Worm (Caenorhabditis elegans) whole organism, L3 larva: ENCODE measurements around the gene sid-5.
"Not testable (repeated sequence)": the region's sequence is repeated elsewhere in the genome, so short reads cannot be mapped to it uniquely, and the experiment has no call there.

Experiments
- R02D3.7 ChIP-seq: fragments of 150-350 bp; optimal IDR thresholded peaks from 2 replicates; lab custom pipeline; 2014; ENCODE audit warnings: missing biosample characterization, missing genetic modification characterization
- aly-2 ChIP-seq: fragments of 150-350 bp; optimal IDR thresholded peaks from 2 replicates; lab custom pipeline; 2014; ENCODE audit warnings: missing biosample characterization, missing genetic modification characterization
- ama-1 ChIP-seq: fragments of 150-350 bp; optimal IDR thresholded peaks from 2 replicates; lab custom pipeline; 2018
- ceh-28 ChIP-seq: fragments of 150-350 bp; optimal IDR thresholded peaks from 2 replicates; lab custom pipeline; 2014; ENCODE audit warnings: missing biosample characterization, missing genetic modification reagents, missing genetic modification characterization
- ceh-9 ChIP-seq: sonication (generic microtip); optimal IDR thresholded peaks from 2 replicates; lab custom pipeline; 2018; ENCODE audit warnings: missing biosample characterization, missing genetic modification characterization
- daf-12 ChIP-seq: fragments of 150-350 bp; optimal IDR thresholded peaks from 2 replicates; lab custom pipeline; 2014; ENCODE audit warnings: missing biosample characterization, missing genetic modification reagents, missing genetic modification characterization
- egl-27 ChIP-seq: sonication (generic microtip); optimal IDR thresholded peaks from 4 replicates; lab custom pipeline; 2017; ENCODE audit warnings: missing biosample characterization, missing genetic modification reagents, missing genetic modification characterization
- elt-1 ChIP-seq: fragments of 150-350 bp; optimal IDR thresholded peaks from 2 replicates; lab custom pipeline; 2014; ENCODE audit warnings: missing biosample characterization, missing genetic modification characterization
- elt-2 ChIP-seq: sonication (generic microtip); optimal IDR thresholded peaks from 2 replicates; lab custom pipeline; 2016; ENCODE audit warnings: missing genetic modification reagents, mild to moderate bottlenecking, missing genetic modification characterization, missing compliant biosample characterization
- elt-3 ChIP-seq, 3 experiments: fragments of 150-350 bp in 1 of 3; sonication (generic microtip) in 2 of 3; optimal IDR thresholded peaks; 2 replicates in 2 of 3; 4 replicates in 1 of 3; lab custom pipeline; 2014 to 2017; ENCODE audit warnings: missing biosample characterization in 3 of 3, missing genetic modification characterization in 3 of 3
- fkh-10 ChIP-seq: sonication (generic microtip); optimal IDR thresholded peaks from 2 replicates; lab custom pipeline; 2017; ENCODE audit warnings: missing biosample characterization, missing genetic modification reagents, missing genetic modification characterization
- fkh-2 ChIP-seq: fragments of 150-350 bp; optimal IDR thresholded peaks from 2 replicates; lab custom pipeline; 2014; ENCODE audit warnings: missing biosample characterization, missing genetic modification reagents, missing genetic modification characterization
- fos-1 ChIP-seq: fragments of 150-350 bp; optimal IDR thresholded peaks from 2 replicates; lab custom pipeline; 2014; ENCODE audit warnings: missing biosample characterization, missing genetic modification characterization
- hmg-11 ChIP-seq: sonication (generic microtip); optimal IDR thresholded peaks from 2 replicates; lab custom pipeline; 2016; ENCODE audit warnings: missing genetic modification characterization, missing compliant biosample characterization
- jun-1 ChIP-seq: fragments of 150-350 bp; optimal IDR thresholded peaks from 2 replicates; lab custom pipeline; 2014; ENCODE audit warnings: missing biosample characterization, missing genetic modification reagents, missing genetic modification characterization
- lin-15B ChIP-seq: fragments of 150-350 bp; optimal IDR thresholded peaks from 2 replicates; lab custom pipeline; 2014; ENCODE audit warnings: missing biosample characterization, missing genetic modification characterization
- mdl-1 ChIP-seq: fragments of 150-350 bp; optimal IDR thresholded peaks from 2 replicates; lab custom pipeline; 2014; ENCODE audit warnings: missing biosample characterization, missing genetic modification characterization
- mml-1 ChIP-seq: fragments of 150-350 bp; sonication (generic microtip); optimal IDR thresholded peaks from 3 replicates; lab custom pipeline; 2014; ENCODE audit warnings: missing biosample characterization, missing genetic modification characterization
- nhr-11 ChIP-seq: fragments of 150-350 bp; optimal IDR thresholded peaks from 2 replicates; lab custom pipeline; 2014; ENCODE audit warnings: missing biosample characterization, missing genetic modification characterization
- nhr-12 ChIP-seq: fragments of 150-350 bp; optimal IDR thresholded peaks from 2 replicates; lab custom pipeline; 2014; ENCODE audit warnings: missing biosample characterization, missing genetic modification characterization
- nhr-23 ChIP-seq: fragments of 150-350 bp; optimal IDR thresholded peaks from 2 replicates; lab custom pipeline; 2014; ENCODE audit warnings: missing biosample characterization, missing genetic modification reagents, missing genetic modification characterization
- nhr-237 ChIP-seq: fragments of 150-350 bp; optimal IDR thresholded peaks from 2 replicates; lab custom pipeline; 2014; ENCODE audit warnings: missing biosample characterization, missing genetic modification characterization
- nhr-25 ChIP-seq: sonication (generic microtip); optimal IDR thresholded peaks from 2 replicates; lab custom pipeline; 2017; ENCODE audit warnings: missing biosample characterization, missing genetic modification characterization
- nhr-77 ChIP-seq: fragments of 150-350 bp; optimal IDR thresholded peaks from 2 replicates; lab custom pipeline; 2014; ENCODE audit warnings: missing biosample characterization, missing genetic modification characterization
- pha-4 ChIP-seq: fragments of 150-350 bp; optimal IDR thresholded peaks from 2 replicates; lab custom pipeline; 2014; ENCODE audit warnings: missing biosample characterization, missing genetic modification reagents, missing genetic modification characterization
- pqm-1 ChIP-seq: fragments of 150-350 bp; optimal IDR thresholded peaks from 2 replicates; lab custom pipeline; 2017; ENCODE audit warnings: missing biosample characterization, missing genetic modification characterization, inconsistent platforms
- snpc-4 ChIP-seq: fragments of 150-350 bp; optimal IDR thresholded peaks from 2 replicates; lab custom pipeline; 2014; ENCODE audit warnings: missing biosample characterization, missing genetic modification characterization
- unc-39 ChIP-seq: sonication (generic microtip); optimal IDR thresholded peaks from 4 replicates; lab custom pipeline; 2017; ENCODE audit warnings: missing biosample characterization, missing genetic modification characterization
- zag-1 ChIP-seq: fragments of 150-350 bp; optimal IDR thresholded peaks from 2 replicates; lab custom pipeline; 2014; ENCODE audit warnings: missing biosample characterization, missing genetic modification characterization

Gene sid-5

ce11 chrX:6868669-6869068 is 35.9 kb upstream of the sid-5 start, which contains the start of gene C53B7.6:
TSS of gene C53B7.6 (minus strand) at chrX:6868769.
- not testable (repeated sequence) for TF ChIP-seq ama-1 (lab: Kevin White, UChicago); hmg-11 (tag; lab: Kevin White, UChicago); daf-12 (tag; lab: Kevin White, UChicago)

DNA sequence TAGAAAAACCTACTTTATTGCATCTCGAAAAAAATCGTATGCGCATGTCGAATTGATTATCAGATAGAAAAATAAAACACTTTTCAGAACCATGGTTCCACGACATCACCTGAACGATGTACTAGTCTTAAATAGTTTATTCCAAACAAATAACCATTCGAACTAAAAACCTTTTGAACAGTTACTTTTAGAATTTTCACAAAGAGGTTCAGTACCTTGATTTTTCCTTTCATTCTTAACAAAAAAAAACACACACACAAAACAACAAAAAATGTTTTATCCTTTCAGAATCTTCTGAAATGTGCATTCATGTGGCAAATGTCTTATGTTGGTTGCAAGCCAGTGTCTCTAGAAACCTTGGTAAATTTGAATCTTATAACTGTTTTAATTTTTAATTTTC is 29.8 kb upstream of the sid-5 start, which contains the start of gene F41C6.4:
Gene F41C6.4, minus strand, starts transcription at position 101 of the 400 bp plus-strand sequence.
- no peak for TF ChIP-seq ceh-28 (tag; lab: Kevin White, UChicago)
- TF ChIP-seq hmg-11 (tag; lab: Kevin White, UChicago) = no peak
- no peak for TF ChIP-seq nhr-23 (tag; lab: Kevin White, UChicago)
- TF ChIP-seq elt-2 (tag; lab: Kevin White, UChicago) = no peak
- TF ChIP-seq mml-1 (tag; lab: Kevin White, UChicago) = no peak
- TF ChIP-seq fkh-10 (GFP tag; lab: Kevin White, UChicago) = no peak
- no peak for TF ChIP-seq egl-27 (tag; lab: Kevin White, UChicago)
- TF ChIP-seq jun-1 (tag; lab: Kevin White, UChicago) = no peak
- TF ChIP-seq fos-1 (tag; lab: Kevin White, UChicago) = no peak
- TF ChIP-seq fkh-2 (tag; lab: Kevin White, UChicago) = no peak
- no peak for TF ChIP-seq pha-4
- TF ChIP-seq zag-1 (tag; lab: Kevin White, UChicago) = no peak
- TF ChIP-seq nhr-12 = no peak
- no peak for TF ChIP-seq R02D3.7
- no peak for TF ChIP-seq nhr-25 (tag; lab: Kevin White, UChicago)
- TF ChIP-seq aly-2 (tag; lab: Kevin White, UChicago) = no peak
- no peak for TF ChIP-seq lin-15B (tag; lab: Kevin White, UChicago)
- no peak for TF ChIP-seq snpc-4 (tag; lab: Kevin White, UChicago)
- TF ChIP-seq nhr-11 (tag; lab: Kevin White, UChicago) = no peak

- TF ChIP-seq aly-2 (tag; lab: Kevin White, UChicago) (no peak), nhr-23 (tag; lab: Kevin White, UChicago) (no peak), R02D3.7 (no peak), unc-39 (no peak)
Measured at ce11 chrX:6875273-6875672, 29.2 kb upstream of the sid-5 start.

- no peak for TF ChIP-seq nhr-11 (tag; lab: Kevin White, UChicago)
- no peak for TF ChIP-seq nhr-77 (tag; lab: Kevin White, UChicago)
- TF ChIP-seq aly-2 (tag; lab: Kevin White, UChicago) = no peak
- TF ChIP-seq zag-1 (tag; lab: Kevin White, UChicago) = no peak
- no peak for TF ChIP-seq mdl-1 (tag; lab: Kevin White, UChicago)
- no peak for TF ChIP-seq elt-1
- no peak for TF ChIP-seq fkh-10 (GFP tag; lab: Kevin White, UChicago)
- TF ChIP-seq ama-1 (lab: Kevin White, UChicago) = no peak
- no peak for TF ChIP-seq lin-15B (tag; lab: Kevin White, UChicago)
- no peak for TF ChIP-seq hmg-11 (tag; lab: Kevin White, UChicago)
- no peak for TF ChIP-seq unc-39
- TF ChIP-seq elt-3 (tag; optimal IDR thresholded peaks at IDR 0.05; lab: Kevin White, UChicago) = no peak
Measured at ce11 chrX:6877436-6877835, 27.1 kb upstream of the sid-5 start, which contains the start of gene col-173. TSS of gene col-173 (minus strand) at chrX:6877536.

- not testable (repeated sequence) for TF ChIP-seq nhr-11 (tag; lab: Kevin White, UChicago); ceh-9; nhr-77 (tag; lab: Kevin White, UChicago)
Measured at ce11 chrX:6881795-6882194, 22.7 kb upstream of the sid-5 start, which contains the start of gene F41C6.6. TSS of gene F41C6.6 (minus strand) at chrX:6881895.

DNA sequence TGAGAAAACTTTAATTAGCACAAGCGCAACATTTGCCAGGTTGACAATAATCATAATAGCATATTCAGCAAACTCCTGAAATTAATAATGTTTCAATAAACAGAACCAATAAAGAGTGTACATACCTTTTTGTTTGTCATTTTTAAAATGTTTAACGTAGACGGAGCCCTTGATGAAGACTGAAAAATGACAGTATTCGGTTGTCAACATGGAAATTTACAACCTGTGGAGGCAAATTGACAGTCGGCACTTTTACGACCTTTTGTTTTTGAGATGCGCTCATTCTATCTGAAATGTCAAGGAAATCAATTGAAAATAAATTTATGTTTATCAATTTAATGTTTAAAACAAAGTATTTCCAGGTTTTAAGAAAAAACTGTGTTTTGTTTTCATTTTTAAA is 20.1 kb upstream of the sid-5 start:
- TF ChIP-seq ceh-9 (no peak), pqm-1 (tag; lab: Kevin White, UChicago) (peak; percentile 5), nhr-237 (tag; lab: Kevin White, UChicago) (no peak), elt-2 (tag; lab: Kevin White, UChicago) (peak; percentile 59), pha-4 (peak; percentile 48)
